Fruit fly (Drosophila melanogaster) whole organism, embryonic: Measurements from ENCODE around the gene mEFG1.
A peak's percentile ranks its signal among the peaks of the same experiment; 100 is the strongest.

Experiments used
- CG1024 ChIP-seq: fragments of 200-800 bp; sonication (Bioruptor generic); IDR thresholded peaks from 2 replicates; pipeline ENCODE4 v1.3.6; 2022; ENCODE audit warnings: missing biosample characterization, missing genetic modification characterization
- CG12219 ChIP-seq: fragments of 200-800 bp; sonication (Bioruptor generic); optimal IDR thresholded peaks from 3 replicates; lab custom pipeline; 2018; ENCODE audit warnings: missing biosample characterization, mild to moderate bottlenecking, missing genetic modification characterization
- CG12299 ChIP-seq: fragments of 200-800 bp; sonication (Bioruptor generic); optimal IDR thresholded peaks from 2 replicates; lab custom pipeline; 2018; ENCODE audit warnings: missing biosample characterization, mild to moderate bottlenecking, missing genetic modification characterization
- CG13624 ChIP-seq: fragments of 200-800 bp; sonication (Bioruptor generic); optimal IDR thresholded peaks from 2 replicates; lab custom pipeline; 2016; ENCODE audit warnings: missing biosample characterization, missing genetic modification characterization
- CG15073 ChIP-seq: fragments of 200-800 bp; sonication (Bioruptor generic); optimal IDR thresholded peaks from 2 replicates; lab custom pipeline; 2016; ENCODE audit warnings: missing biosample characterization, missing genetic modification characterization
- CG2129 ChIP-seq: fragments of 200-800 bp; sonication (Bioruptor generic); IDR thresholded peaks from 2 replicates; pipeline ENCODE4 v1.3.6; 2022; ENCODE audit warnings: missing biosample characterization, missing genetic modification characterization; ENCODE audit not compliant: partially characterized antibody
- CG5180 ChIP-seq: fragments of 200-800 bp; sonication (Bioruptor generic); optimal IDR thresholded peaks from 3 replicates; lab custom pipeline; 2017; ENCODE audit warnings: missing biosample characterization, missing genetic modification characterization, mild to moderate bottlenecking, moderate library complexity, missing genetic modification reagents
- CG6272 ChIP-seq: fragments of 200-800 bp; sonication (Bioruptor generic); IDR thresholded peaks from 2 replicates; pipeline ENCODE4 v1.3.6; 2022; ENCODE audit warnings: missing biosample characterization, missing genetic modification characterization
- CG6791 ChIP-seq: fragments of 200-800 bp; sonication (Bioruptor generic); IDR thresholded peaks from 3 replicates; pipeline ENCODE4 v1.3.6; 2022; ENCODE audit warnings: missing biosample characterization, missing genetic modification characterization; ENCODE audit not compliant: partially characterized antibody
- CG8924 ChIP-seq: fragments of 200-800 bp; optimal IDR thresholded peaks from 3 replicates; lab custom pipeline; 2019; ENCODE audit warnings: missing biosample characterization, mild to moderate bottlenecking, missing genetic modification characterization, moderate library complexity
- Chrac-16 ChIP-seq: fragments of 200-800 bp; sonication (Bioruptor generic); optimal IDR thresholded peaks from 3 replicates; lab custom pipeline; 2016; ENCODE audit warnings: missing biosample characterization, missing genetic modification characterization
- D19A ChIP-seq: fragments of 200-800 bp; optimal IDR thresholded peaks from 3 replicates; lab custom pipeline; 2019; ENCODE audit warnings: missing biosample characterization, mild to moderate bottlenecking, missing genetic modification characterization, moderate library complexity
- Dad ChIP-seq: fragments of 200-800 bp; sonication (Bioruptor generic); optimal IDR thresholded peaks from 3 replicates; lab custom pipeline; 2016; ENCODE audit warnings: missing biosample characterization, missing genetic modification characterization
- Dbx ChIP-seq: fragments of 200-800 bp; sonication (Bioruptor generic); IDR thresholded peaks from 3 replicates; pipeline ENCODE4 v1.3.6; 2022; ENCODE audit warnings: missing biosample characterization, missing genetic modification characterization
- Dref ChIP-seq: fragments of 200-800 bp; sonication (Bioruptor generic); IDR thresholded peaks from 2 replicates; pipeline ENCODE4 v1.3.6; 2022; ENCODE audit warnings: missing biosample characterization, missing genetic modification characterization
- Hmr ChIP-seq: fragments of 200-800 bp; sonication (Bioruptor generic); optimal IDR thresholded peaks from 3 replicates; lab custom pipeline; 2017; ENCODE audit warnings: mild to moderate bottlenecking, missing biosample characterization, missing genetic modification reagents, missing genetic modification characterization
- Hr3 ChIP-seq: fragments of 200-800 bp; sonication (Bioruptor generic); optimal IDR thresholded peaks from 3 replicates; lab custom pipeline; 2016; ENCODE audit warnings: missing biosample characterization, missing genetic modification characterization
- NfI ChIP-seq: fragments of 200-800 bp; sonication (Bioruptor generic); optimal IDR thresholded peaks from 3 replicates; lab custom pipeline; 2018; ENCODE audit warnings: missing biosample characterization, mild to moderate bottlenecking, missing genetic modification characterization, moderate library complexity
- Side ChIP-seq: fragments of 200-800 bp; sonication (Bioruptor generic); optimal IDR thresholded peaks from 2 replicates; lab custom pipeline; 2016; ENCODE audit warnings: missing biosample characterization, missing genetic modification characterization
- Sox102F ChIP-seq: fragments of 200-800 bp; sonication (Bioruptor generic); optimal IDR thresholded peaks from 2 replicates; lab custom pipeline; 2018; ENCODE audit warnings: missing biosample characterization, mild to moderate bottlenecking, missing genetic modification characterization, moderate library complexity
- Vsx1 ChIP-seq: fragments of 200-800 bp; sonication (Bioruptor generic); optimal IDR thresholded peaks from 2 replicates; lab custom pipeline; 2017; ENCODE audit warnings: missing biosample characterization, mild to moderate bottlenecking, missing genetic modification characterization, missing genetic modification reagents
- ap ChIP-seq: fragments of 200-800 bp; sonication (Bioruptor generic); IDR thresholded peaks from 2 replicates; pipeline ENCODE4 v1.3.6; 2022; ENCODE audit warnings: missing biosample characterization, missing genetic modification characterization
- ase ChIP-seq: fragments of 200-800 bp; sonication (Bioruptor generic); IDR thresholded peaks from 3 replicates; pipeline ENCODE4 v1.3.6; 2022; ENCODE audit warnings: missing biosample characterization, missing genetic modification characterization
- ash1 ChIP-seq: fragments of 200-800 bp; sonication (Bioruptor generic); optimal IDR thresholded peaks from 2 replicates; lab custom pipeline; 2018; ENCODE audit warnings: missing biosample characterization, mild to moderate bottlenecking, missing genetic modification characterization
- bcd ChIP-seq: fragments of 200-800 bp; sonication (Bioruptor generic); optimal IDR thresholded peaks from 2 replicates; lab custom pipeline; 2017; ENCODE audit warnings: missing biosample characterization, mild to moderate bottlenecking, missing genetic modification characterization
- cato ChIP-seq: fragments of 200-800 bp; sonication (Bioruptor generic); optimal IDR thresholded peaks from 2 replicates; lab custom pipeline; 2016; ENCODE audit warnings: missing biosample characterization, missing genetic modification characterization, borderline replicate concordance
- ci ChIP-seq: fragments of 200-800 bp; sonication (Bioruptor generic); IDR thresholded peaks from 3 replicates; pipeline ENCODE4 v1.3.6; 2022; ENCODE audit warnings: missing biosample characterization, missing genetic modification characterization
- crol ChIP-seq: fragments of 200-800 bp; sonication (Bioruptor generic); IDR thresholded peaks from 2 replicates; pipeline ENCODE4 v1.3.6; 2022; ENCODE audit warnings: missing biosample characterization, missing genetic modification characterization
- cwo ChIP-seq: fragments of 200-800 bp; sonication (Bioruptor generic); optimal IDR thresholded peaks from 3 replicates; lab custom pipeline; 2017; ENCODE audit warnings: missing biosample characterization, missing genetic modification characterization, mild to moderate bottlenecking, moderate library complexity, missing genetic modification reagents
- disco-r ChIP-seq: fragments of 200-800 bp; sonication (Bioruptor generic); optimal IDR thresholded peaks from 2 replicates; lab custom pipeline; 2016; ENCODE audit warnings: missing biosample characterization, missing genetic modification characterization
- dmrt99B ChIP-seq: fragments of 200-800 bp; sonication (Bioruptor generic); optimal IDR thresholded peaks from 2 replicates; lab custom pipeline; 2018; ENCODE audit warnings: missing biosample characterization, mild to moderate bottlenecking, missing genetic modification characterization, moderate library complexity
- dysf ChIP-seq: fragments of 200-800 bp; sonication (Bioruptor generic); IDR thresholded peaks from 3 replicates; pipeline ENCODE4 v1.3.6; 2022; ENCODE audit warnings: missing biosample characterization, missing genetic modification characterization
- ewg ChIP-seq: fragments of 200-800 bp; sonication (Bioruptor generic); optimal IDR thresholded peaks from 3 replicates; lab custom pipeline; 2017; ENCODE audit warnings: mild to moderate bottlenecking, missing biosample characterization, missing genetic modification reagents, missing genetic modification characterization
- fd96Cb ChIP-seq: fragments of 200-800 bp; sonication (Bioruptor generic); optimal IDR thresholded peaks from 2 replicates; lab custom pipeline; 2018; ENCODE audit warnings: missing biosample characterization, mild to moderate bottlenecking, missing genetic modification characterization, moderate library complexity
- ftz-f1 ChIP-seq: fragments of 200-800 bp; sonication (Bioruptor generic); optimal IDR thresholded peaks from 2 replicates; lab custom pipeline; 2016; ENCODE audit warnings: missing biosample characterization, missing genetic modification characterization
- gsb ChIP-seq: fragments of 200-800 bp; sonication (Bioruptor generic); IDR thresholded peaks from 2 replicates; pipeline ENCODE4 v1.3.6; 2022; ENCODE audit warnings: missing biosample characterization, missing genetic modification characterization
- ham ChIP-seq: fragments of 200-800 bp; sonication (Bioruptor generic); IDR thresholded peaks from 2 replicates; pipeline ENCODE4 v1.3.6; 2022; ENCODE audit warnings: missing biosample characterization, missing genetic modification characterization
- her ChIP-seq: fragments of 200-800 bp; sonication (Bioruptor generic); optimal IDR thresholded peaks from 2 replicates; lab custom pipeline; 2016; ENCODE audit warnings: missing biosample characterization, missing genetic modification characterization
- kni ChIP-seq: fragments of 200-800 bp; sonication (Bioruptor generic); optimal IDR thresholded peaks from 3 replicates; lab custom pipeline; 2017; ENCODE audit warnings: mild to moderate bottlenecking, missing biosample characterization, missing genetic modification reagents, missing genetic modification characterization
- lola ChIP-seq, 3 experiments: fragments of >200 bp in 2 of 3; fragments of 200-800 bp in 1 of 3; sonication (Bioruptor generic) in 1 of 3; optimal IDR thresholded peaks; 2 replicates each; lab custom pipeline; 2017 to 2019; ENCODE audit warnings: missing biosample characterization in 3 of 3, missing genetic modification characterization in 3 of 3, mild to moderate bottlenecking in 1 of 3, moderate library complexity in 1 of 3
- nerfin-2 ChIP-seq: fragments of 200-800 bp; sonication (Bioruptor generic); IDR thresholded peaks from 2 replicates; pipeline ENCODE4 v1.3.6; 2022; ENCODE audit warnings: missing biosample characterization, missing genetic modification characterization; ENCODE audit not compliant: partially characterized antibody
- pfk ChIP-seq: fragments of 200-800 bp; sonication (Bioruptor generic); optimal IDR thresholded peaks from 2 replicates; lab custom pipeline; 2018; ENCODE audit warnings: missing biosample characterization, mild to moderate bottlenecking, missing genetic modification characterization, moderate library complexity
- pho ChIP-seq: fragments of 200-800 bp; sonication (Bioruptor generic); optimal IDR thresholded peaks from 2 replicates; lab custom pipeline; 2016; ENCODE audit warnings: missing biosample characterization, missing genetic modification characterization
- salm ChIP-seq: fragments of 200-800 bp; sonication (Bioruptor generic); optimal IDR thresholded peaks from 2 replicates; lab custom pipeline; 2018; ENCODE audit warnings: missing biosample characterization, mild to moderate bottlenecking, missing genetic modification characterization
- schlank ChIP-seq: fragments of 200-800 bp; sonication (Bioruptor generic); optimal IDR thresholded peaks from 2 replicates; lab custom pipeline; 2018; ENCODE audit warnings: missing biosample characterization, mild to moderate bottlenecking, missing genetic modification characterization
- sim ChIP-seq: fragments of 200-800 bp; sonication (Bioruptor generic); IDR thresholded peaks from 2 replicates; pipeline ENCODE4 v1.3.6; 2022; ENCODE audit warnings: missing biosample characterization, missing genetic modification characterization
- sisA ChIP-seq: fragments of 200-800 bp; sonication (Bioruptor generic); IDR thresholded peaks from 2 replicates; pipeline ENCODE4 v1.3.6; 2022; ENCODE audit warnings: missing biosample characterization, missing genetic modification characterization
- slp2 ChIP-seq: fragments of 200-800 bp; sonication (Bioruptor generic); optimal IDR thresholded peaks from 2 replicates; lab custom pipeline; 2016; ENCODE audit warnings: missing biosample characterization, missing genetic modification characterization
- twi ChIP-seq: fragments of 200-800 bp; optimal IDR thresholded peaks from 2 replicates; lab custom pipeline; 2019; ENCODE audit warnings: missing biosample characterization, mild to moderate bottlenecking, missing genetic modification characterization, moderate library complexity

mEFG1 gene

dm6 chr2L:7194351-7195037 lies 28.4 kb downstream of the mEFG1 start, which contains the start of gene CG4497 (continued):
- TF ChIP-seq cato (GFP tag; lab: Kevin White, UChicago) (peak; percentile 71), CG6272 (GFP tag; lab: Robert Waterston, UW) (peak; percentile 97), fd96Cb (peak; percentile 85), sim (GFP tag; lab: Robert Waterston, UW) (no peak; the same call in 1 of the 2 replicates), CG13624 (GFP tag; lab: Kevin White, UChicago) (peak; percentile 96), ash1 (no peak), Hmr (peak; percentile 89), disco-r (GFP tag; lab: Kevin White, UChicago) (peak; percentile 90), Hr3 (peak; percentile 95), Dref (GFP tag; lab: Robert Waterston, UW) (peak; percentile 43), bcd (peak; percentile 91), Sox102F (GFP tag; lab: Kevin White, UChicago) (peak; percentile 94), CG5180 (peak; percentile 39), pho (GFP tag; lab: Kevin White, UChicago) (peak; percentile 97), ftz-f1 (peak; percentile 62), CG8924 (tag; lab: Kevin White, UChicago) (peak; percentile 89), dmrt99B (tag; lab: Kevin White, UChicago) (peak; percentile 82), schlank (peak; percentile 64), Chrac-16 (peak; percentile 94), CG1024 (GFP tag; lab: Robert Waterston, UW) (peak; percentile 78), CG2129 (no peak), Side (GFP tag; lab: Kevin White, UChicago) (peak; percentile 93), ase (peak; percentile 91), sisA (GFP tag; lab: Robert Waterston, UW) (peak; percentile 98), ci (peak; percentile 91), Dbx (peak; percentile 98), ham (GFP tag; lab: Robert Waterston, UW) (peak; percentile 83; the same call in 1 of the 2 replicates), lola (GFP tag; optimal IDR thresholded peaks at IDR 0.05; lab: Kevin White, UChicago) (peak in 1 of 3 experiments; percentile 93), CG12219 (peak; percentile 48), salm (tag; lab: Kevin White, UChicago) (no peak), CG12299 (tag; lab: Kevin White, UChicago) (peak; percentile 61), CG6791 (peak; percentile 76; the same call in 1 of the 3 replicates), slp2 (GFP tag; lab: Kevin White, UChicago) (peak; percentile 94), dysf (peak; percentile 98), crol (GFP tag; lab: Robert Waterston, UW) (no peak; the same call in 1 of the 2 replicates), pfk (GFP tag; lab: Kevin White, UChicago) (no peak), gsb (peak; percentile 86), Dad (GFP tag; lab: Kevin White, UChicago) (peak; percentile 95), NfI (GFP tag; lab: Kevin White, UChicago) (peak; percentile 91), twi (peak; percentile 83), kni (GFP tag; lab: Kevin White, UChicago) (peak; percentile 69), her (peak; percentile 89), D19A (tag; lab: Kevin White, UChicago) (peak; percentile 70), CG15073 (GFP tag; lab: Kevin White, UChicago) (peak; percentile 34), cwo (GFP tag; lab: Kevin White, UChicago) (peak; percentile 57), nerfin-2 (GFP tag; lab: Robert Waterston, UW) (peak; percentile 85), ewg (GFP tag; lab: Kevin White, UChicago) (peak; percentile 89), ap (GFP tag; lab: Robert Waterston, UW) (peak; percentile 84), Vsx1 (peak; percentile 62)
